Worm (Caenorhabditis elegans): ENCODE results near the gene sra-38.

DNA sequence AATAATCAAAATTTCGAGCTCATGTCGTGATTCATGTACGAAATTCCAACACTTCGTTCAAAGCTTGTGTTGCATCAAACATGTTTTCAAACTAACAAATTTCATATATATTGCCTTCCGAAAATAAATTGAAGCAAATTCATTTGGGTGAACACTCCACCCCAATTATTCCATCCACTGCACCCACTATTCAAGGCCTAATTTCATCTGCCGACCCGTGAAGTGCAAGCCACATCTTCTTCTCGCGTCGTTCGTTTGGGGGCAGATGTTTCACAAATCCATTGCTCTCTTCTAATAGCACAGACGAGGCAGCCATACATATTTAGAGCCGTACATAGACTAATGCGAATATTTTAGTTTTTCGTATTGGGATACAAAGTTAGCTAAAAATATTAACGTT lies 44.2 kb upstream of the sra-38 start:
- TF ChIP-seq ref-1 (GFP tag; conservative IDR thresholded peaks at IDR 0.05) (no peak), ztf-23 (GFP tag; IDR thresholded peaks at IDR 0.05) (no peak), cog-1 (tag; optimal IDR thresholded peaks at IDR 0.05) (no peak), flt-1 (GFP tag; IDR thresholded peaks at IDR 0.05) (no peak), ztf-29 (GFP tag; IDR thresholded peaks at IDR 0.05) (no peak), med-1 (GFP tag; optimal IDR thresholded peaks at IDR 0.05; ENCODE audit: insufficient read depth) (no peak), T22C8.4 (GFP tag; IDR thresholded peaks at IDR 0.05) (no peak), klf-2 (GFP tag; conservative IDR thresholded peaks at IDR 0.05) (no peak)

Data from whole organism, midembryonic.